Fruit fly (Drosophila melanogaster) whole organism, pupa: Measurements from ENCODE around the gene CG9257.

ENCODE experiments used
- CG15710 ChIP-seq: fragments of 200-800 bp; sonication (Bioruptor generic); optimal IDR thresholded peaks from 2 replicates; lab custom pipeline; 2018; ENCODE audit warnings: missing biosample characterization, mild to moderate bottlenecking, missing genetic modification characterization, moderate library complexity
- CG4496 ChIP-seq: fragments of 200-800 bp; sonication (Bioruptor generic); IDR thresholded peaks from 3 replicates; pipeline ENCODE4 v1.3.6; 2022; ENCODE audit warnings: missing biosample characterization, missing genetic modification characterization
- D1 ChIP-seq: fragments of 200-800 bp; sonication (Bioruptor generic); optimal IDR thresholded peaks from 2 replicates; lab custom pipeline; 2018; ENCODE audit warnings: missing biosample characterization, mild to moderate bottlenecking, missing genetic modification characterization, moderate library complexity
- EcR ChIP-seq: fragments of 200-800 bp; sonication (Bioruptor generic); optimal IDR thresholded peaks from 3 replicates; lab custom pipeline; 2019; ENCODE audit warnings: missing biosample characterization, missing genetic modification characterization, mild to moderate bottlenecking, moderate library complexity, missing genetic modification reagents
- fd96Ca ChIP-seq: fragments of 200-800 bp; sonication (Bioruptor generic); IDR thresholded peaks from 3 replicates; pipeline ENCODE4 v1.3.6; 2022; ENCODE audit warnings: missing biosample characterization, missing genetic modification characterization

dm6 chr2L:21082444-21083201 is 19.9 kb upstream of the CG9257 start, which contains the start of gene CG33511:
- TF ChIP-seq EcR (GFP tag; lab: Kevin White, UChicago) (peak; percentile 47), D1 (no peak), CG15710 (no peak), CG4496 (GFP tag; lab: Robert Waterston, UW) (no peak), fd96Ca (GFP tag; lab: Robert Waterston, UW) (no peak)
